Fruit fly (Drosophila melanogaster): ENCODE measurements around the gene nAChRbeta2.

nAChRbeta2 gene

DNA sequence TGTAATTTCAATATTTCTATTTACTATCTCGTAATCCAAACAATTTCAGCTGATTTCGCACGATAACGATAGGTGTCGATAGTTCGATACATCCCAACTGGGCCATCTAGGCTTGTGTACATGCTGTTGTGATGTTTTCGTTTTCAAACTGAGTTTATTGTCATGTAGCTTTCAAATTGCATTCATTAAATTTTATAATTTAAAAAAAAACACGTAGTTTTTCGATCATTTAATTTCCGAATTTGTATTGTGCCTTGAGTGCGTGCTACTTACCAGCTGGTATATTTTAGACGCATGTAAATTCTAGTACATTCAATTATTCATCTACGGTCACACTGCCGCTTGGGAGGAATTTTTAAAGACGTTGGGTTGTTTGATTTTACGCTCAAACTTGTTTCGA, 15.4 kb upstream of the nAChRbeta2 start, which contains the start of the genes CG13623 and ana1 (continued):
- TF ChIP-seq CG11695 (GFP tag; IDR thresholded peaks at IDR 0.05) (no peak), gcm2 (GFP tag; optimal IDR thresholded peaks at IDR 0.05) (no peak), sim (GFP tag; IDR thresholded peaks at IDR 0.05) (no peak), CG14710 (tag; optimal IDR thresholded peaks at IDR 0.05) (peak; percentile 71), Camta (GFP tag; optimal IDR thresholded peaks at IDR 0.05) (no peak), MESR4 (GFP tag; optimal IDR thresholded peaks at IDR 0.05) (peak; percentile 37), CG3163 (GFP tag; optimal IDR thresholded peaks at IDR 0.05) (no peak), ro (GFP tag; IDR thresholded peaks at IDR 0.05) (no peak), zen (tag; optimal IDR thresholded peaks at IDR 0.05) (no peak), zen2 (GFP tag; IDR thresholded peaks at IDR 0.05; ENCODE audit: partially characterized antibody) (no peak), CG9727 (GFP tag; optimal IDR thresholded peaks at IDR 0.05) (no peak), Ada2b (GFP tag; IDR thresholded peaks at IDR 0.05) (no peak), knrl (GFP tag; IDR thresholded peaks at IDR 0.05; ENCODE audit: partially characterized antibody) (peak; percentile 53; the same call in 2 of the 3 replicates), CG18599 (GFP tag; optimal IDR thresholded peaks at IDR 0.05) (no peak), CG16815 (GFP tag; optimal IDR thresholded peaks at IDR 0.05) (no peak), CG17385 (GFP tag; optimal IDR thresholded peaks at IDR 0.05) (no peak), Ptx1 (GFP tag; IDR thresholded peaks at IDR 0.05) (no peak), Myb (GFP tag; optimal IDR thresholded peaks at IDR 0.05) (peak; percentile 72), CG11696 (GFP tag; IDR thresholded peaks at IDR 0.05) (no peak), HmgZ (tag; optimal IDR thresholded peaks at IDR 0.05) (peak; percentile 1), scrt (GFP tag; optimal IDR thresholded peaks at IDR 0.05) (no peak), sd (tag; optimal IDR thresholded peaks at IDR 0.05) (no peak), CG8944 (GFP tag; optimal IDR thresholded peaks at IDR 0.05) (no peak), seq (GFP tag; IDR thresholded peaks at IDR 0.05) (no peak), unc-4 (GFP tag; IDR thresholded peaks at IDR 0.05; ENCODE audit: partially characterized antibody) (peak; percentile 69), dm (GFP tag; optimal IDR thresholded peaks at IDR 0.05) (no peak), CG4360 (GFP tag; IDR thresholded peaks at IDR 0.05) (no peak), CG17359 (tag; optimal IDR thresholded peaks at IDR 0.05) (no peak), dmrt99B (tag; optimal IDR thresholded peaks at IDR 0.05) (no peak), CG14860 (GFP tag; IDR thresholded peaks at IDR 0.05; ENCODE audit: partially characterized antibody) (peak; percentile 38; the same call in 1 of the 3 replicates), CG1832 (GFP tag; optimal IDR thresholded peaks at IDR 0.05) (no peak), cas (GFP tag; IDR thresholded peaks at IDR 0.05) (no peak), CG16813 (GFP tag; IDR thresholded peaks at IDR 0.05; ENCODE audit: partially characterized antibody) (0 out of 3 replicates have a peak, but pooled peaks have one; percentile 41), Hr3 (GFP tag; optimal IDR thresholded peaks at IDR 0.05) (peak; percentile 4), CG13424 (tag; optimal IDR thresholded peaks at IDR 0.05) (no peak), ttk (GFP tag; IDR thresholded peaks at IDR 0.05) (no peak), Scr (GFP tag; IDR thresholded peaks at IDR 0.05; ENCODE audit: partially characterized antibody) (peak; percentile 66), trem (tag; optimal IDR thresholded peaks at IDR 0.05) (peak; percentile 69), Eip74EF (GFP tag; optimal IDR thresholded peaks at IDR 0.05) (no peak), HLH4C (GFP tag; IDR thresholded peaks at IDR 0.05; ENCODE audit: partially characterized antibody) (peak; percentile 59; the same call in 1 of the 3 replicates), CG14050 (GFP tag; IDR thresholded peaks at IDR 0.05) (no peak), Sry-β (GFP tag; optimal IDR thresholded peaks at IDR 0.05) (no peak), CG7357 (GFP tag; IDR thresholded peaks at IDR 0.05) (no peak), YL-1 (GFP tag; optimal IDR thresholded peaks at IDR 0.05) (peak; percentile 80), CG10267 (tag; optimal IDR thresholded peaks at IDR 0.05) (peak; percentile 49), CG3065 (GFP tag; optimal IDR thresholded peaks at IDR 0.05) (no peak), CG12391 (tag; optimal IDR thresholded peaks at IDR 0.05) (no peak), CG5953 (GFP tag; IDR thresholded peaks at IDR 0.05) (no peak), sna (GFP tag; IDR thresholded peaks at IDR 0.05; ENCODE audit: partially characterized antibody) (peak; percentile 49; the same call in 1 of the 2 replicates), CG14441 (GFP tag; IDR thresholded peaks at IDR 0.05) (no peak)
